Fruit fly (Drosophila melanogaster): ENCODE data around the gene CG42367.
A peak's percentile ranks its signal among the peaks of the same experiment; 100 is the strongest.

The CG42367 gene

dm6 chr2L:9947738-9948519 lies 17.5 kb downstream of the CG42367 start (continued):
- TF ChIP-seq zfh1 (GFP tag; IDR thresholded peaks at IDR 0.05): no peak
- peak; percentile 4 for TF ChIP-seq nom (GFP tag; optimal IDR thresholded peaks at IDR 0.05)
- peak; percentile 84 for TF ChIP-seq exex (tag; optimal IDR thresholded peaks at IDR 0.05)
- TF ChIP-seq dm (GFP tag; optimal IDR thresholded peaks at IDR 0.05): no peak
- TF ChIP-seq sob (GFP tag; IDR thresholded peaks at IDR 0.05): peak; percentile 22; the same call in 1 of the 2 replicates
- TF ChIP-seq CG34376 (GFP tag; optimal IDR thresholded peaks at IDR 0.05): peak; percentile 69
- TF ChIP-seq CG15514 (GFP tag; optimal IDR thresholded peaks at IDR 0.05): no peak
- TF ChIP-seq CG12236 (GFP tag; optimal IDR thresholded peaks at IDR 0.05): no peak
- TF ChIP-seq CG17359 (tag; optimal IDR thresholded peaks at IDR 0.05): no peak
- TF ChIP-seq toy (GFP tag; IDR thresholded peaks at IDR 0.05): no peak
- no peak for TF ChIP-seq otp (GFP tag; IDR thresholded peaks at IDR 0.05)
- no peak for TF ChIP-seq Dip3 (GFP tag; optimal IDR thresholded peaks at IDR 0.05)
- TF ChIP-seq pho (GFP tag; optimal IDR thresholded peaks at IDR 0.05): no peak
- TF ChIP-seq CG7839 (tag; optimal IDR thresholded peaks at IDR 0.05): no peak
- TF ChIP-seq gsb-n (tag; optimal IDR thresholded peaks at IDR 0.05): no peak
- no peak for TF ChIP-seq ATbp (GFP tag; optimal IDR thresholded peaks at IDR 0.05)
- peak; percentile 9 for TF ChIP-seq Meics (GFP tag; optimal IDR thresholded peaks at IDR 0.05)
- TF ChIP-seq CG9727 (GFP tag; optimal IDR thresholded peaks at IDR 0.05): no peak
- TF ChIP-seq CG15073 (GFP tag; optimal IDR thresholded peaks at IDR 0.05): no peak
- TF ChIP-seq Hr78 (GFP tag; optimal IDR thresholded peaks at IDR 0.05): peak in 1 of 2 experiments; percentile 77
- TF ChIP-seq fd96Cb (tag; optimal IDR thresholded peaks at IDR 0.05): no peak
- TF ChIP-seq emc (GFP tag; optimal IDR thresholded peaks at IDR 0.05): no peak
- TF ChIP-seq Camta (GFP tag; optimal IDR thresholded peaks at IDR 0.05): no peak
- no peak for TF ChIP-seq NK7.1 (GFP tag; optimal IDR thresholded peaks at IDR 0.05)
- TF ChIP-seq B-H2 (GFP tag; optimal IDR thresholded peaks at IDR 0.05): peak; percentile 39
- no peak for TF ChIP-seq CG8924 (tag; optimal IDR thresholded peaks at IDR 0.05)
- TF ChIP-seq CG1647 (GFP tag; optimal IDR thresholded peaks at IDR 0.05): no peak
- TF ChIP-seq Stat92E (GFP tag; optimal IDR thresholded peaks at IDR 0.05): no peak
- TF ChIP-seq CG11247 (GFP tag; IDR thresholded peaks at IDR 0.05): no peak
- no peak for TF ChIP-seq CHES-1-like (GFP tag; optimal IDR thresholded peaks at IDR 0.05)
- TF ChIP-seq hb (GFP tag; IDR thresholded peaks at IDR 0.05; ENCODE audit: partially characterized antibody): no peak
- peak; percentile 88 for TF ChIP-seq sd (tag; optimal IDR thresholded peaks at IDR 0.05)
- TF ChIP-seq bigmax (GFP tag; optimal IDR thresholded peaks at IDR 0.05): no peak
- no peak for TF ChIP-seq CG9609 (GFP tag; optimal IDR thresholded peaks at IDR 0.05)
- no peak for TF ChIP-seq CrebB (tag; optimal IDR thresholded peaks at IDR 0.05)
- no peak for TF ChIP-seq pnt (GFP tag; optimal IDR thresholded peaks at IDR 0.05)
- TF ChIP-seq Hey (tag; optimal IDR thresholded peaks at IDR 0.05): peak; percentile 53
- TF ChIP-seq Hmr (GFP tag; optimal IDR thresholded peaks at IDR 0.05): no peak
- no peak for TF ChIP-seq dysf (GFP tag; IDR thresholded peaks at IDR 0.05)
- TF ChIP-seq CG3281 (GFP tag; optimal IDR thresholded peaks at IDR 0.05): no peak
- TF ChIP-seq tgo (GFP tag; IDR thresholded peaks at IDR 0.05): no peak
- no peak for TF ChIP-seq Dref (GFP tag; IDR thresholded peaks at IDR 0.05)
- no peak for TF ChIP-seq CG10654 (GFP tag; optimal IDR thresholded peaks at IDR 0.05)
- no peak for TF ChIP-seq ewg (GFP tag; optimal IDR thresholded peaks at IDR 0.05)
- no peak for TF ChIP-seq Chrac-16 (GFP tag; optimal IDR thresholded peaks at IDR 0.05)
- TF ChIP-seq ken (GFP tag; IDR thresholded peaks at IDR 0.05): no peak
- no peak for TF ChIP-seq Dek (tag; optimal IDR thresholded peaks at IDR 0.05)
- no peak for TF ChIP-seq Dfd (GFP tag; optimal IDR thresholded peaks at IDR 0.05)
- no peak for TF ChIP-seq H15 (GFP tag; IDR thresholded peaks at IDR 0.05)
- no peak for TF ChIP-seq HLHmδ (GFP tag; optimal IDR thresholded peaks at IDR 0.05)

Data from whole organism, embryonic.